Fruit fly (Drosophila melanogaster) Kc167 (cell line): ENCODE data around the gene Or94b.

ENCODE experiments used
- Myc ChIP-seq: fragments of >200 bp; optimal IDR thresholded peaks from 2 replicates; lab custom pipeline; 2017; ENCODE audit warnings: missing external identifiers
- Sin3A ChIP-seq: fragments of >200 bp; optimal IDR thresholded peaks from 2 replicates; lab custom pipeline; 2018; ENCODE audit warnings: missing external identifiers
- h ChIP-seq: fragments of >200 bp; optimal IDR thresholded peaks from 3 replicates; lab custom pipeline; 2018; ENCODE audit warnings: missing external identifiers
- insv ChIP-seq: fragments of >200 bp; optimal IDR thresholded peaks from 3 replicates; lab custom pipeline; 2018; ENCODE audit warnings: missing external identifiers
- psq ChIP-seq: fragments of >200 bp; optimal IDR thresholded peaks from 2 replicates; lab custom pipeline; 2017; ENCODE audit warnings: missing external identifiers
- ttk ChIP-seq: sonication (Bioruptor generic); optimal IDR thresholded peaks from 2 replicates; lab custom pipeline; 2017; ENCODE audit warnings: missing external identifiers

Gene Or94b

dm6 chr3R:22988995-22989394, at the start of gene Or94b:
Gene Or94b (plus strand): TSS chr3R:22989295.
- no peak for TF ChIP-seq Myc (lab: Kevin White, UChicago)
- no peak for TF ChIP-seq insv (lab: Kevin White, UChicago)
- no peak for TF ChIP-seq Sin3A (lab: Kevin White, UChicago)
- TF ChIP-seq psq (lab: Kevin White, UChicago): no peak
- no peak for TF ChIP-seq h
- TF ChIP-seq ttk (lab: Kevin White, UChicago): no peak

- no peak for TF ChIP-seq Myc (lab: Kevin White, UChicago)
- TF ChIP-seq insv (lab: Kevin White, UChicago): no peak
- TF ChIP-seq h: no peak
- no peak for TF ChIP-seq psq (lab: Kevin White, UChicago)
- TF ChIP-seq ttk (lab: Kevin White, UChicago): no peak
- TF ChIP-seq Sin3A (lab: Kevin White, UChicago): no peak
Observed at dm6 chr3R:22965220-22965619, 23.9 kb upstream of the Or94b start.

dm6 chr3R:22965984-22966383, 23.1 kb upstream of the Or94b start, which contains the start of gene Tpl94D:
Gene Tpl94D (plus strand): TSS chr3R:22966284.
- TF ChIP-seq Sin3A (lab: Kevin White, UChicago) (no peak), Myc (lab: Kevin White, UChicago) (no peak), ttk (lab: Kevin White, UChicago) (no peak), insv (lab: Kevin White, UChicago) (no peak), h (no peak), psq (lab: Kevin White, UChicago) (no peak)

dm6 chr3R:22976997-22977396, 12.1 kb upstream of the Or94b start, which contains the start of gene Gbp3:
Gene Gbp3 (plus strand): TSS chr3R:22977270.
- TF ChIP-seq Sin3A (lab: Kevin White, UChicago) (no peak), psq (lab: Kevin White, UChicago) (no peak), ttk (lab: Kevin White, UChicago) (no peak), insv (lab: Kevin White, UChicago) (no peak), Myc (lab: Kevin White, UChicago) (no peak), h (no peak)

- no peak for TF ChIP-seq Sin3A (lab: Kevin White, UChicago)
- no peak for TF ChIP-seq Myc (lab: Kevin White, UChicago)
- no peak for TF ChIP-seq h
- TF ChIP-seq insv (lab: Kevin White, UChicago): no peak
- no peak for TF ChIP-seq ttk (lab: Kevin White, UChicago)
- TF ChIP-seq psq (lab: Kevin White, UChicago): no peak
Observed at dm6 chr3R:22986981-22987380, 2.1 kb upstream of the Or94b start, which contains the start of gene Or94a. Gene Or94a (plus strand): TSS chr3R:22987281.

dm6 chr3R:22997912-22998622, 9.0 kb downstream of the Or94b start, which contains the start of gene Nha2:
Gene Nha2 (minus strand): TSS chr3R:22998528.
- TF ChIP-seq psq (lab: Kevin White, UChicago) (no peak), Sin3A (lab: Kevin White, UChicago) (no peak), ttk (lab: Kevin White, UChicago) (no peak), Myc (lab: Kevin White, UChicago) (no peak), h (no peak), insv (lab: Kevin White, UChicago) (no peak)

dm6 chr3R:22998623-22999179, 9.6 kb downstream of the Or94b start:
- TF ChIP-seq Myc (lab: Kevin White, UChicago): no peak

- TF ChIP-seq h: no peak
- no peak for TF ChIP-seq ttk (lab: Kevin White, UChicago)
- no peak for TF ChIP-seq insv (lab: Kevin White, UChicago)
- no peak for TF ChIP-seq psq (lab: Kevin White, UChicago)
- no peak for TF ChIP-seq Myc (lab: Kevin White, UChicago)
- no peak for TF ChIP-seq Sin3A (lab: Kevin White, UChicago)
Observed at dm6 chr3R:23004161-23004560, 15.1 kb downstream of the Or94b start.

- TF ChIP-seq h (no peak), insv (lab: Kevin White, UChicago) (no peak), ttk (lab: Kevin White, UChicago) (no peak), Sin3A (lab: Kevin White, UChicago) (no peak), psq (lab: Kevin White, UChicago) (no peak)
Observed at dm6 chr3R:23009480-23010115, 20.5 kb downstream of the Or94b start.

dm6 chr3R:23010406-23010805, 21.3 kb downstream of the Or94b start, which contains the start of gene CG34375:
Gene CG34375 (minus strand): TSS chr3R:23010562.
- TF ChIP-seq insv (lab: Kevin White, UChicago) (no peak), ttk (lab: Kevin White, UChicago) (no peak), Sin3A (lab: Kevin White, UChicago) (no peak), psq (lab: Kevin White, UChicago) (no peak), h (no peak)

- no peak for TF ChIP-seq psq (lab: Kevin White, UChicago)
- no peak for TF ChIP-seq h
- no peak for TF ChIP-seq ttk (lab: Kevin White, UChicago)
- TF ChIP-seq Sin3A (lab: Kevin White, UChicago): no peak
- TF ChIP-seq insv (lab: Kevin White, UChicago): no peak
- no peak for TF ChIP-seq Myc (lab: Kevin White, UChicago)
Observed at dm6 chr3R:23012017-23012416, 22.9 kb downstream of the Or94b start, which contains the start of gene CG6688. Gene CG6688 (plus strand): TSS chr3R:23012412.
